Fruit fly (Drosophila melanogaster): Measurements from ENCODE around the gene sd.

Gene sd

dm6 chrX:15788235-15789187 is 15.7 kb upstream of the sd start, which contains the start of gene Rhp (continued):
- TF ChIP-seq CG18619 (GFP tag; optimal IDR thresholded peaks at IDR 0.05) (peak; percentile 48), CG4360 (GFP tag; IDR thresholded peaks at IDR 0.05) (no peak), wek (GFP tag; optimal IDR thresholded peaks at IDR 0.05) (peak; percentile 80), Chrac-16 (GFP tag; optimal IDR thresholded peaks at IDR 0.05) (no peak), bowl (GFP tag; IDR thresholded peaks at IDR 0.05) (no peak), ab (GFP tag; optimal IDR thresholded peaks at IDR 0.05) (no peak), fu2 (GFP tag; optimal IDR thresholded peaks at IDR 0.05) (no peak), Scr (GFP tag; IDR thresholded peaks at IDR 0.05; ENCODE audit: partially characterized antibody) (no peak; the same call in 1 of the 2 replicates), lbe (GFP tag; optimal IDR thresholded peaks at IDR 0.05) (peak; percentile 56), dysf (GFP tag; IDR thresholded peaks at IDR 0.05) (no peak), CG4424 (GFP tag; optimal IDR thresholded peaks at IDR 0.05) (peak; percentile 5), dm (GFP tag; optimal IDR thresholded peaks at IDR 0.05) (no peak), CG9215 (GFP tag; IDR thresholded peaks at IDR 0.05) (no peak), CG1602 (GFP tag; optimal IDR thresholded peaks at IDR 0.05) (no peak), Dad (GFP tag; optimal IDR thresholded peaks at IDR 0.05) (no peak), Ada2b (GFP tag; IDR thresholded peaks at IDR 0.05) (no peak), pros (GFP tag; optimal IDR thresholded peaks at IDR 0.05) (no peak), Fer3 (tag; optimal IDR thresholded peaks at IDR 0.05) (peak; percentile 51), Bgb (GFP tag; IDR thresholded peaks at IDR 0.05; ENCODE audit: partially characterized antibody) (peak; percentile 55; the same call in 1 of the 2 replicates), zfh1 (GFP tag; IDR thresholded peaks at IDR 0.05) (no peak; the same call in 2 of the 3 replicates), Nf-YB (GFP tag; optimal IDR thresholded peaks at IDR 0.05) (no peak), klu (GFP tag; IDR thresholded peaks at IDR 0.05) (no peak), CG14441 (GFP tag; IDR thresholded peaks at IDR 0.05) (no peak), BtbVII (GFP tag; optimal IDR thresholded peaks at IDR 0.05) (peak; percentile 68)

dm6 chrX:15795951-15796443 is 8.2 kb upstream of the sd start, which contains the start of gene sordd1:
TSS of gene sordd1 (minus strand) at chrX:15796028.
- peak; percentile 35; the same call in 1 of the 2 replicates for TF ChIP-seq CG3847 (GFP tag; IDR thresholded peaks at IDR 0.05)
- peak; percentile 92 for TF ChIP-seq HLH4C (GFP tag; IDR thresholded peaks at IDR 0.05; ENCODE audit: partially characterized antibody)
- peak; percentile 35; the same call in 1 of the 2 replicates for TF ChIP-seq CG9932 (GFP tag; IDR thresholded peaks at IDR 0.05)
- TF ChIP-seq bbx (GFP tag; IDR thresholded peaks at IDR 0.05; ENCODE audit: partially characterized antibody), result peak; percentile 85
- TF ChIP-seq CG1024 (GFP tag; IDR thresholded peaks at IDR 0.05), result peak; percentile 78
- TF ChIP-seq tna (GFP tag; IDR thresholded peaks at IDR 0.05; ENCODE audit: partially characterized antibody), result peak; percentile 86
- TF ChIP-seq CG11456 (GFP tag; IDR thresholded peaks at IDR 0.05), result peak; percentile 51; the same call in 1 of the 3 replicates
- peak; percentile 85 for TF ChIP-seq CG34224 (GFP tag; IDR thresholded peaks at IDR 0.05; ENCODE audit: partially characterized antibody)
- TF ChIP-seq CG6791 (GFP tag; IDR thresholded peaks at IDR 0.05; ENCODE audit: partially characterized antibody), result peak; percentile 97
- TF ChIP-seq Sin3A (optimal IDR thresholded peaks at IDR 0.05), result peak; percentile 15
- peak; percentile 8 for TF ChIP-seq MESR4 (GFP tag; optimal IDR thresholded peaks at IDR 0.05)
- peak; percentile 74 for TF ChIP-seq CG8290 (GFP tag; optimal IDR thresholded peaks at IDR 0.05)
- peak in 1 of 2 experiments; percentile 63 for TF ChIP-seq CG8290 (tag; optimal IDR thresholded peaks at IDR 0.05)
- peak; percentile 63 for TF ChIP-seq CG2116 (GFP tag; optimal IDR thresholded peaks at IDR 0.05)
- TF ChIP-seq Ptx1 (GFP tag; IDR thresholded peaks at IDR 0.05), result 0 out of 2 replicates have a peak, but pooled peaks have one; percentile 23
- peak; percentile 90 for TF ChIP-seq vnd (GFP tag; IDR thresholded peaks at IDR 0.05; ENCODE audit: partially characterized antibody)
- TF ChIP-seq CG42726 (GFP tag; IDR thresholded peaks at IDR 0.05; ENCODE audit: partially characterized antibody), result peak; percentile 87
- peak; percentile 31 for TF ChIP-seq pzg (GFP tag; optimal IDR thresholded peaks at IDR 0.05)
- peak in 1 of 2 experiments; percentile 58 for TF ChIP-seq Hr78 (GFP tag; optimal IDR thresholded peaks at IDR 0.05)
- peak; percentile 81 for TF ChIP-seq ato (GFP tag; IDR thresholded peaks at IDR 0.05; ENCODE audit: partially characterized antibody)
- peak; percentile 93 for TF ChIP-seq amos (GFP tag; IDR thresholded peaks at IDR 0.05; ENCODE audit: partially characterized antibody)
- TF ChIP-seq Med (GFP tag), result peak; percentile 3
- peak; percentile 89 for TF ChIP-seq CG14860 (GFP tag; IDR thresholded peaks at IDR 0.05; ENCODE audit: partially characterized antibody)
- TF ChIP-seq Dref (GFP tag; IDR thresholded peaks at IDR 0.05), result peak; percentile 79
